Worm (Caenorhabditis elegans) whole organism, L3 larva: ENCODE results near the gene pqn-48.

Experiments
- aly-2 ChIP-seq: fragments of 150-350 bp; optimal IDR thresholded peaks from 2 replicates; lab custom pipeline; 2014; ENCODE audit warnings: missing biosample characterization, missing genetic modification characterization
- egl-27 ChIP-seq: sonication (generic microtip); optimal IDR thresholded peaks from 4 replicates; lab custom pipeline; 2017; ENCODE audit warnings: missing biosample characterization, missing genetic modification reagents, missing genetic modification characterization
- egl-5 ChIP-seq: fragments of 150-350 bp; optimal IDR thresholded peaks from 2 replicates; lab custom pipeline; 2017; ENCODE audit warnings: missing biosample characterization, missing genetic modification reagents, missing genetic modification characterization, inconsistent platforms
- hmg-11 ChIP-seq: sonication (generic microtip); optimal IDR thresholded peaks from 2 replicates; lab custom pipeline; 2016; ENCODE audit warnings: missing genetic modification characterization, missing compliant biosample characterization
- nhr-77 ChIP-seq: fragments of 150-350 bp; optimal IDR thresholded peaks from 2 replicates; lab custom pipeline; 2014; ENCODE audit warnings: missing biosample characterization, missing genetic modification characterization
- pha-4 ChIP-seq: fragments of 150-350 bp; optimal IDR thresholded peaks from 2 replicates; lab custom pipeline; 2014; ENCODE audit warnings: missing biosample characterization, missing genetic modification reagents, missing genetic modification characterization
- skn-1 ChIP-seq: fragments of 150-350 bp; optimal IDR thresholded peaks from 2 replicates; lab custom pipeline; 2014; ENCODE audit warnings: missing biosample characterization, missing genetic modification characterization

DNA sequence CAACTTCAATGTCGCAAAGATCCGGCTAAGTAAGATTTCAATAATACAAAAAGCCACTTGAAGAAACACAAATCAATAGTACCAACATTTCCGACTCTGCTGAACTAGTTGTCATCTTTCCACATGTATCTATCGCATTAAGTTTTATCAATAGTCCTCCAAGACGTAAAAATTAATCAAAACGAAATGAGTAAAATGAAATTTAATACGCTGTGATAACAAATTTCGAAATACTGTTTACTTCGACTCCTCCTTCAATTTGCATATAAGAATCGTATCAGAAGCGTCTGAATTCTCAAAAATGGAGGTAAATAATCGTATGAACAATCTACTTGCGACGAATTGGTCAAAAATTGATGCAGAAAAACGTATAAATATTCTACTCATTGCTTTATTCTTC lies 48.0 kb upstream of the pqn-48 start:
- TF ChIP-seq pha-4 (tag; lab: Kevin White, UChicago) (no peak), skn-1 (tag; lab: Kevin White, UChicago) (no peak), egl-5 (tag; lab: Kevin White, UChicago) (no peak), hmg-11 (tag; lab: Kevin White, UChicago) (no peak), egl-27 (no peak), nhr-77 (tag; lab: Kevin White, UChicago) (no peak), aly-2 (tag; lab: Kevin White, UChicago) (no peak)
